Worm (Caenorhabditis elegans) whole organism, L2 larva: ENCODE measurements around the gene C25G4.7.

Experiments
- Y55F3AM.14 ChIP-seq: fragments of 200-800 bp; sonication (Bioruptor generic); optimal IDR thresholded peaks from 2 replicates; lab custom pipeline; 2018; ENCODE audit warnings: mild to moderate bottlenecking, missing genetic modification characterization, missing compliant biosample characterization
- egl-27 ChIP-seq: sonication (generic microtip); optimal IDR thresholded peaks from 3 replicates; lab custom pipeline; 2017; ENCODE audit warnings: missing biosample characterization, missing genetic modification reagents, missing genetic modification characterization
- nhr-12 ChIP-seq: fragments of 150-350 bp; optimal IDR thresholded peaks from 2 replicates; lab custom pipeline; 2014; ENCODE audit warnings: missing biosample characterization, missing genetic modification characterization
- nhr-6 ChIP-seq: fragments of 150-350 bp; optimal IDR thresholded peaks from 2 replicates; lab custom pipeline; 2014; ENCODE audit warnings: missing biosample characterization, missing genetic modification characterization
- sem-4 ChIP-seq: fragments of 150-350 bp; optimal IDR thresholded peaks from 2 replicates; lab custom pipeline; 2014; ENCODE audit warnings: missing biosample characterization, missing genetic modification reagents, missing genetic modification characterization
- unc-62 ChIP-seq: fragments of 150-350 bp; optimal IDR thresholded peaks from 2 replicates; lab custom pipeline; 2014; ENCODE audit warnings: missing biosample characterization, missing genetic modification reagents, missing genetic modification characterization
- ztf-4 ChIP-seq: fragments of 150-350 bp; optimal IDR thresholded peaks from 2 replicates; lab custom pipeline; 2014; ENCODE audit warnings: missing biosample characterization, missing genetic modification characterization

DNA sequence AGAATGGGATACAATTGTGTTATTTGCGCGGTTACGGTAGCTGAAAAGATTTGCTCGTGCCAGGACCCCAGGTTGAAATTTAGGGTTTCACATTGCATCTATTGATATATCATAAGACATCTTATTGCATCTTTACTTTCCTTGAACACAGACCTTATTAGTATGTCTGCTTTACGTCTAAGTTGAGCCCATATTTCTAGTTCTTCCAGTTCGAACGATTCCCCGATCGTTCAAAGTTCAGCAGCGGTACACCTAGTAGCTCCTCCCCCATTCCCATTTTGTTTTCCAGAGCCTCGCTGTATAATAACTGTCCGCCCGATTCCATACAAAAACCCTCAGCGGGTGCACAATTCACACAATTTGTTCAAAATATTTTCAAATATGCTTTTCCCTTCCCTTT lies 15.0 kb upstream of the C25G4.7 start, which contains the start of gene C25G4.17:
- TF ChIP-seq nhr-12 (tag; lab: Kevin White, UChicago): no peak
- TF ChIP-seq Y55F3AM.14 (GFP tag; lab: Kevin White, UChicago): no peak
- TF ChIP-seq unc-62 (GFP tag; lab: Kevin White, UChicago): no peak
- TF ChIP-seq egl-27 (tag; lab: Kevin White, UChicago): no peak
- no peak for TF ChIP-seq sem-4 (tag; lab: Kevin White, UChicago)
- TF ChIP-seq nhr-6 (tag; lab: Kevin White, UChicago): no peak
- TF ChIP-seq ztf-4 (tag; lab: Kevin White, UChicago): no peak
